Worm (Caenorhabditis elegans) whole organism, late embryonic: ENCODE results near the gene klf-3.

Experiments
- C08G9.2 ChIP-seq: sonication (generic microtip); optimal IDR thresholded peaks from 2 replicates; lab custom pipeline; 2016; ENCODE audit warnings: mild to moderate bottlenecking, missing genetic modification characterization, moderate library complexity, missing compliant biosample characterization
- K02D7.2 ChIP-seq: sonication (generic microtip); optimal IDR thresholded peaks from 2 replicates; lab custom pipeline; 2017; ENCODE audit warnings: mild to moderate bottlenecking, missing genetic modification characterization, missing compliant biosample characterization
- K09A11.1 ChIP-seq: sonication (generic microtip); optimal IDR thresholded peaks from 2 replicates; lab custom pipeline; 2017; ENCODE audit warnings: antibody characterized with exemption, mild to moderate bottlenecking, missing genetic modification characterization, missing compliant biosample characterization; ENCODE audit not compliant: insufficient read depth
- Y22D7AL.16 ChIP-seq: sonication (generic microtip); optimal IDR thresholded peaks from 2 replicates; lab custom pipeline; 2016; ENCODE audit warnings: missing genetic modification characterization, missing compliant biosample characterization
- ahr-1 ChIP-seq: sonication (generic microtip); optimal IDR thresholded peaks from 2 replicates; lab custom pipeline; 2016; ENCODE audit warnings: missing genetic modification characterization, missing compliant biosample characterization
- ceh-14 ChIP-seq: sonication (generic microtip); optimal IDR thresholded peaks from 2 replicates; lab custom pipeline; 2016; ENCODE audit warnings: missing genotype, missing genetic modification characterization, missing compliant biosample characterization
- ceh-18 ChIP-seq: sonication (generic microtip); optimal IDR thresholded peaks from 2 replicates; lab custom pipeline; 2016; ENCODE audit warnings: missing genetic modification characterization, missing compliant biosample characterization
- ceh-19 ChIP-seq: fragments of 200-800 bp; sonication (Bioruptor generic); optimal IDR thresholded peaks from 2 replicates; lab custom pipeline; 2018; ENCODE audit warnings: mild to moderate bottlenecking, missing genetic modification characterization, missing compliant biosample characterization
- ceh-2 ChIP-seq: sonication (generic microtip); optimal IDR thresholded peaks from 2 replicates; lab custom pipeline; 2016; ENCODE audit warnings: missing genotype, missing genetic modification characterization, missing compliant biosample characterization
- ceh-22 ChIP-seq: sonication (generic microtip); optimal IDR thresholded peaks from 2 replicates; lab custom pipeline; 2017; ENCODE audit warnings: missing biosample characterization, missing genetic modification characterization
- ceh-24 ChIP-seq: sonication (generic microtip); optimal IDR thresholded peaks from 2 replicates; lab custom pipeline; 2016; ENCODE audit warnings: mild to moderate bottlenecking, missing genetic modification characterization, missing compliant biosample characterization
- ceh-31 ChIP-seq: sonication (generic microtip); optimal IDR thresholded peaks from 2 replicates; lab custom pipeline; 2016; ENCODE audit warnings: missing genetic modification characterization, missing compliant biosample characterization
- ceh-45 ChIP-seq: fragments of 200-800 bp; sonication (Bioruptor generic); IDR thresholded peaks from 2 replicates; pipeline ENCODE4 v1.3.6; 2022; ENCODE audit warnings: missing genetic modification reagents, missing genetic modification characterization, missing compliant biosample characterization
- ceh-48 ChIP-seq: sonication (generic microtip); optimal IDR thresholded peaks from 2 replicates; lab custom pipeline; 2016; ENCODE audit warnings: missing genetic modification characterization, inconsistent platforms, missing compliant biosample characterization
- ceh-9 ChIP-seq: sonication (generic microtip); optimal IDR thresholded peaks from 2 replicates; lab custom pipeline; 2016; ENCODE audit warnings: mild to moderate bottlenecking, missing genetic modification characterization, inconsistent platforms, missing compliant biosample characterization
- dve-1 ChIP-seq: sonication (generic microtip); optimal IDR thresholded peaks from 2 replicates; lab custom pipeline; 2017; ENCODE audit warnings: antibody characterized with exemption, mild to moderate bottlenecking, missing genetic modification characterization, missing compliant biosample characterization
- elt-2 ChIP-seq: sonication (generic microtip); optimal IDR thresholded peaks from 2 replicates; lab custom pipeline; 2016; ENCODE audit warnings: missing genetic modification reagents, missing genetic modification characterization, missing compliant biosample characterization
- ets-4 ChIP-seq: sonication (generic microtip); optimal IDR thresholded peaks from 2 replicates; lab custom pipeline; 2016; ENCODE audit warnings: missing genetic modification characterization, missing compliant biosample characterization
- fax-1 ChIP-seq: sonication (generic microtip); optimal IDR thresholded peaks from 2 replicates; lab custom pipeline; 2016; ENCODE audit warnings: missing genotype, missing genetic modification characterization, missing compliant biosample characterization
- fkh-10 ChIP-seq: fragments of 150-350 bp; optimal IDR thresholded peaks from 2 replicates; lab custom pipeline; 2014; ENCODE audit warnings: missing biosample characterization, missing genetic modification reagents, missing genetic modification characterization
- fkh-6 ChIP-seq: sonication (generic microtip); optimal IDR thresholded peaks from 2 replicates; lab custom pipeline; 2016; ENCODE audit warnings: missing genetic modification characterization, missing compliant biosample characterization
- gmeb-2 ChIP-seq: sonication (generic microtip); optimal IDR thresholded peaks from 2 replicates; lab custom pipeline; 2016; ENCODE audit warnings: missing genetic modification characterization, inconsistent platforms, missing compliant biosample characterization
- hlh-30 ChIP-seq: sonication (generic microtip); optimal IDR thresholded peaks from 2 replicates; lab custom pipeline; 2017; ENCODE audit warnings: antibody characterized with exemption, missing genetic modification characterization, missing compliant biosample characterization; ENCODE audit not compliant: insufficient read depth
- hlh-8 ChIP-seq: sonication (generic microtip); optimal IDR thresholded peaks from 2 replicates; lab custom pipeline; 2016; ENCODE audit warnings: missing genotype, missing genetic modification characterization, missing compliant biosample characterization
- lim-6 ChIP-seq: sonication (generic microtip); optimal IDR thresholded peaks from 2 replicates; lab custom pipeline; 2016; ENCODE audit warnings: missing genetic modification characterization, missing compliant biosample characterization
- lin-11 ChIP-seq: fragments of 200-800 bp; sonication (Bioruptor generic); optimal IDR thresholded peaks from 2 replicates; lab custom pipeline; 2018; ENCODE audit warnings: mild to moderate bottlenecking, missing genetic modification characterization, missing compliant biosample characterization
- madf-2 ChIP-seq: sonication (generic microtip); optimal IDR thresholded peaks from 2 replicates; lab custom pipeline; 2017; ENCODE audit warnings: missing genetic modification characterization, missing compliant biosample characterization
- mec-3 ChIP-seq: sonication (generic microtip); optimal IDR thresholded peaks from 2 replicates; lab custom pipeline; 2016; ENCODE audit warnings: borderline replicate concordance, missing genetic modification characterization, missing compliant biosample characterization
- nfya-1 ChIP-seq: sonication (generic microtip); optimal IDR thresholded peaks from 2 replicates; lab custom pipeline; 2017; ENCODE audit warnings: missing genetic modification characterization, mild to moderate bottlenecking, missing compliant biosample characterization, antibody characterized with exemption, moderate library complexity
- npax-4 ChIP-seq: sonication (generic microtip); optimal IDR thresholded peaks from 2 replicates; lab custom pipeline; 2016; ENCODE audit warnings: missing genetic modification characterization, missing compliant biosample characterization
- pros-1 ChIP-seq: fragments of 150-350 bp; optimal IDR thresholded peaks from 2 replicates; lab custom pipeline; 2014; ENCODE audit warnings: missing biosample characterization, missing genetic modification reagents, missing genetic modification characterization
- rnt-1 ChIP-seq: sonication (generic microtip); optimal IDR thresholded peaks from 2 replicates; lab custom pipeline; 2016; ENCODE audit warnings: missing genetic modification characterization, missing compliant biosample characterization
- sdc-2 ChIP-seq: sonication (generic microtip); optimal IDR thresholded peaks from 2 replicates; lab custom pipeline; 2016; ENCODE audit warnings: missing genotype, missing genetic modification characterization, missing compliant biosample characterization
- sox-2 ChIP-seq: fragments of 200-800 bp; sonication (Bioruptor generic); IDR thresholded peaks from 2 replicates; pipeline ENCODE4 v1.3.6; 2022; ENCODE audit warnings: missing genetic modification reagents, missing genetic modification characterization, missing compliant biosample characterization
- syd-9 ChIP-seq: sonication (generic microtip); optimal IDR thresholded peaks from 2 replicates; lab custom pipeline; 2016; ENCODE audit warnings: mild to moderate bottlenecking, missing genetic modification characterization, moderate library complexity, missing compliant biosample characterization
- tbx-2 ChIP-seq: sonication (generic microtip); optimal IDR thresholded peaks from 2 replicates; lab custom pipeline; 2016; ENCODE audit warnings: missing genetic modification characterization, missing compliant biosample characterization
- tbx-7 ChIP-seq: sonication (generic microtip); optimal IDR thresholded peaks from 2 replicates; lab custom pipeline; 2016; ENCODE audit warnings: missing genotype, missing genetic modification characterization, missing compliant biosample characterization
- unc-3 ChIP-seq, 2 experiments: fragments of 200-800 bp in 1 of 2; sonication (Bioruptor generic) in 1 of 2; sonication (generic microtip) in 1 of 2; conservative IDR thresholded peaks in 1 of 2; optimal IDR thresholded peaks in 1 of 2; 2 replicates each; pipeline versions ENCODE4 v1.3.6 to Lab custom; 2016 to 2022; ENCODE audit warnings: missing compliant biosample characterization in 2 of 2, missing genetic modification characterization in 2 of 2, missing genetic modification reagents in 1 of 2
- zip-5 ChIP-seq: sonication (generic microtip); optimal IDR thresholded peaks from 2 replicates; lab custom pipeline; 2016; ENCODE audit warnings: missing genetic modification characterization, missing compliant biosample characterization
- ztf-16 ChIP-seq: sonication (generic microtip); optimal IDR thresholded peaks from 2 replicates; lab custom pipeline; 2017; ENCODE audit warnings: missing genetic modification characterization, missing compliant biosample characterization

The klf-3 gene

DNA sequence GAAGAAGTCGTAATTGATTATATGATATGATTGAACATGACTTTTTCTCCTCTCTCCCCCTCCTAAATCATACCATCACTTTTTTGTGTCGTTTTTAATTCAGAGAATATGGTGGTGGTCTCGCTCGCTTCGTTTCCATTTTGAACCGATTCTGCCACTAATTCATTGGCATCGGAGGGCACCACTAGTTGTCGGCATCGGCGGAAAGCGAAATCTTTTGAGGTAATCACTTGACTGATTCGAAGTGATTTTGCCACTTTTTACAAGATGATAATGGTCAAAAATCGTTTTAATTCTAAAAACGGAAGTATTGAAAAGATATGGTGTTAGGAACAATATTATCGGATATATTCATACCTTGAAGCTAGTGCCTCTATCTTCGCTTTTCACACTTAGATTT lies at the start of gene klf-3:
Gene klf-3, plus strand, starts transcription at position 109 of the 400 bp plus-strand sequence.
- TF ChIP-seq ceh-24 (tag; lab: Kevin White, UChicago) (no peak), dve-1 (tag; lab: Kevin White, UChicago) (no peak), sdc-2 (tag; lab: Kevin White, UChicago) (no peak), ceh-2 (tag; lab: Kevin White, UChicago) (no peak), nfya-1 (tag; lab: Kevin White, UChicago) (no peak), syd-9 (tag; lab: Kevin White, UChicago) (no peak), ahr-1 (no peak), fkh-10 (GFP tag; lab: Kevin White, UChicago) (no peak), ztf-16 (no peak), tbx-7 (tag; lab: Kevin White, UChicago) (no peak), ceh-45 (GFP tag; lab: Robert Waterston, UW) (no peak), zip-5 (tag; lab: Kevin White, UChicago) (no peak), lin-11 (tag; lab: Kevin White, UChicago) (no peak)

DNA sequence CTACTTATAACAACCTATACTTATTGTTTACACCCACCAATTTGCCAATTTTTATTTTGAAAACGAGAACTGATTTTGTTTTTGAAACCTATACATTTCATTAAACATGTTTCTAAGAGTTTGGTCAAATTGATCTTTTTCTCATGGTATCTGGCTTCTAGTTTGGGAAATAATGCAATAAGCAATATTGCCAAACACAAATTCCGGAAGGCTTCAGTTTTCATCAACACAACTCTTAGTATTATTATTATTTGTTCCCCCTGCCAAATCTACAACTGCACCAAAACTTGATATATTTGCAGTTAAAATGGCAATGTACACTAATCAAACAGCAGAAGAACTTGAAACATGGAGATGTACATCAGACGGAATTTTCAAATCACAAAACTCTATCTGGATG lies 48.0 kb upstream of the klf-3 start, which contains the start of gene sra-27:
Gene sra-27, plus strand, starts transcription at position 301 of the 400 bp plus-strand sequence.
- TF ChIP-seq ceh-9 (no peak), fax-1 (tag; lab: Kevin White, UChicago) (no peak), ceh-19 (GFP tag; lab: Kevin White, UChicago) (no peak), ztf-16 (no peak), npax-4 (tag; lab: Kevin White, UChicago) (no peak), lin-11 (tag; lab: Kevin White, UChicago) (no peak), C08G9.2 (tag; lab: Kevin White, UChicago) (no peak), unc-3 (GFP tag; conservative IDR thresholded peaks at IDR 0.05; lab: Robert Waterston, UW) (no peak), unc-3 (tag; optimal IDR thresholded peaks at IDR 0.05; lab: Kevin White, UChicago) (no peak), Y22D7AL.16 (no peak)

DNA sequence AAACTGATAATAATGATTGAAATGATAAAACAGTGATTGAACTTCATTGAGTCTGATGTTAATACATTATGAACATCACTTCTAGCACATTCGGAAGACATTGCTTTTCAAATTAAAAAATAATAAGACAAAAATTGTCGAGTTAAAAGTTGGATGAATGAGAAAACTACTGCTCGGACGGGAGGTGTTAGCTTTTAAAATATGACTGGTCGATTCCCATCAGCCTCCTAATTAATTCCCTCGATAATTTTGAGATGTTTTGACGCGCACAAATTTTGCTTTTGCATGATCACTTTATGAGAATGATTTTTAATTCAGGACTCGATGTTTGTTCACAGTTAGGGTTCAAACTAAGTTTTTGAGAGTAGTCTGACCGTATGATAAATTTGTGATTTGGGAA lies 43.0 kb upstream of the klf-3 start, which contains the start of gene sra-28:
Gene sra-28, minus strand, starts transcription at position 101 of the 400 bp plus-strand sequence.
- TF ChIP-seq fkh-6 (tag; lab: Kevin White, UChicago) (no peak), lin-11 (tag; lab: Kevin White, UChicago) (no peak), ceh-22 (tag; lab: Kevin White, UChicago) (no peak), elt-2 (tag; lab: Kevin White, UChicago) (no peak)

DNA sequence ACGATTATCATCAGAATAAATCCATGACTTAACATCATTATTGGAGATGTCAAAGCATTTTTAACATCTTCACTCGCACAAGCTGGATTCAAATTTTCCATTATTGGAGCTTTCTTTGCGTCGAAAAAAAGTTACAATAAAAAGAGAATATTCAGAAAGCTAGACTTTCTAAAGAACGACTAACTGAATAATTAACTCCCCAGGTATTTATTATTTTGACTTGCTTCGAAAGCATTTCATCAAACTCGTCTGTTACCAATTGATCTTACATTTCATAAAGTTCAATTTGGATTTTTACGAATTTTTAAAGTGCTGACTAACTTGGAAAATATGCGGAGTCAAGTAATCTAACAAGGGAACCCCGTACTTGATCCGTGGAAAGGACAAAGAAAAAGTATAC lies 41.0 kb upstream of the klf-3 start, which contains the start of gene sra-29:
Gene sra-29, minus strand, starts transcription at position 101 of the 400 bp plus-strand sequence.
- TF ChIP-seq hlh-30 (no peak), zip-5 (tag; lab: Kevin White, UChicago) (no peak), lin-11 (tag; lab: Kevin White, UChicago) (no peak), gmeb-2 (no peak), C08G9.2 (tag; lab: Kevin White, UChicago) (no peak), K09A11.1 (no peak), ahr-1 (no peak), lim-6 (tag; lab: Kevin White, UChicago) (no peak), ceh-14 (tag; lab: Kevin White, UChicago) (no peak)

DNA sequence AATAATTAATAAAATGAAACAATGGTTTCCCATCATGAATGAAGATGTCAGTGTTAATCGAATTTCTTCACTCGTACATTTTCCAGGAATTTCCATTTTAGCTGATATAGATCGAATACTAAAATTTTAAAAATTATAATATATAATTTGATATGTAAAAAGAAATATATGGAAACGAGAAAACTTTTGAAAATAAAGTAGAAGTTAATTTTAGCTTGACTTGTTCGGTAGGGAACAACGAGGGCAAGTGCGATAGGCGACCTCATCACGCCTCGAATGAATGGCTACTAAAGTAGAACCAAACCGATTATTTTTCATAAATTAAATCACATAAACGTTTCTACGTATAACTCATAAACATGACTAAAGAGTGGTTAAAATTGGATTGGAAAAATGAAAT lies 38.3 kb upstream of the klf-3 start, which contains the start of gene sra-31:
Gene sra-31, minus strand, starts transcription at position 101 of the 400 bp plus-strand sequence.
- TF ChIP-seq sox-2: no peak
- no peak for TF ChIP-seq fkh-6 (tag; lab: Kevin White, UChicago)
- TF ChIP-seq, all 69 proteins: peak for 0

DNA sequence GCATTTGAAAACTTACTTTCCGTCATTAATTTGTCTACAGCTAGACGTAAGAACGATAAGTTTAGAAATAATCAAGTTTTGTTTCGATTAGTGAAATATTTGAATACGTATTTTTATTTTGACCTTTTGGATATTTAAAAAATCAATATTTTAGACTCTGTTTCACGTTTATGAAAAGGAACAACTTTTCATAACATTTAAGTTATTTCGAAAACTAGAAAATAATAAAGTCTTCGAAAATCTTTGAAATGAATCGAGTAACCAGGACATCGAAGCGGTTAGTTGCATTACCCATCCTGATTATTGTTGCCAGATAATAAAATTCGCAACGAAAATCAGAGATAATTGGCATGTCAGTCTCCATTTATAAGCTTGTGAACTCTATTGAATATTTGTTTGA lies 35.4 kb upstream of the klf-3 start, which contains the start of gene C56C10.6:
Gene C56C10.6, minus strand, starts transcription at position 101 of the 400 bp plus-strand sequence.
- TF ChIP-seq npax-4 (tag; lab: Kevin White, UChicago) (no peak), ceh-48 (tag; lab: Kevin White, UChicago) (no peak), madf-2 (tag; lab: Kevin White, UChicago) (no peak), ceh-45 (GFP tag; lab: Robert Waterston, UW) (no peak), hlh-8 (tag; lab: Kevin White, UChicago) (no peak), ceh-31 (tag; lab: Kevin White, UChicago) (no peak), mec-3 (tag; lab: Kevin White, UChicago) (no peak), ceh-18 (tag; lab: Kevin White, UChicago) (no peak), tbx-2 (tag; lab: Kevin White, UChicago) (no peak), rnt-1 (tag; lab: Kevin White, UChicago) (no peak), unc-3 (GFP tag; conservative IDR thresholded peaks at IDR 0.05; lab: Robert Waterston, UW) (no peak), unc-3 (tag; optimal IDR thresholded peaks at IDR 0.05; lab: Kevin White, UChicago) (no peak), ets-4 (tag; lab: Kevin White, UChicago) (no peak), tbx-7 (tag; lab: Kevin White, UChicago) (no peak), pros-1 (tag; lab: Kevin White, UChicago) (no peak), K02D7.2 (tag; lab: Kevin White, UChicago) (no peak)
